Fruit fly (Drosophila melanogaster): ENCODE data around the gene CG14340.

DNA sequence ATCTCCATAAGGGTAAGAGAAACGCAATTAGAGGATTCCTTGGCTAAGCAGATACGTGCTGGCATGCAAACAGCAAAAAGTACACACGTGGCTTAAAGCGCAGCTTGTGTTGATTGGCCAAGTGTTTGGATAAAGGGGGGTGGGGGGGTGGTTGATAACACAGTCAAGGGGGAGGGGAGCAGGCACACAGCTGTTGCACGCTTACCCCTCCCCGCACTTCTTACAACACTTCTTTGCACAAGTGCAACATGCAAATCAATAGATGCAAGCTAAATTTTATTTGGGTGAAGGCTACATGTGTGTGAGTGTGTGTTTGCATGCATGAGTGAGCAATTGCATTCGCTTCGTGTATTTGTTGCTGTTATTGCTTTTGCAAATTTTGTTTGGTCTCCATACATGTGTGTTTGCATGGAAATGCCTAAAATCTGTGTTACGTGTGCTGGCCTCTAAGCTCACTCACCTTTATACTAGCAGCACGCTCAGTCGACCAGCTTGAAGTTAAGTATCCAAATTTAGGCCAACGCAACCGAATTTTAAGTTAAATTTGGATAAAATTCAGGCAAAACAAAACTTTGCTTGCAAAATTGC, 15.7 kb downstream of the CG14340 start:
- TF ChIP-seq insv (optimal IDR thresholded peaks at IDR 0.05), result no peak
- no peak for TF ChIP-seq psq (optimal IDR thresholded peaks at IDR 0.05)
- no peak for TF ChIP-seq Sin3A (optimal IDR thresholded peaks at IDR 0.05)

Measured in Kc167 (cell line).